Worm (Caenorhabditis elegans) whole organism, L1 larva: ENCODE data around the gene F09F9.2.

Experiments used
- egl-27 ChIP-seq, 2 experiments: fragments of 150-350 bp in 1 of 2; sonication (generic microtip); optimal IDR thresholded peaks; 3 replicates each; lab custom pipeline; 2017 to 2018; ENCODE audit warnings: missing biosample characterization in 2 of 2, missing genetic modification characterization in 2 of 2, missing genetic modification reagents in 2 of 2
- elt-3 ChIP-seq, 6 experiments: fragments of 150-350 bp in 1 of 6; sonication (generic microtip); optimal IDR thresholded peaks; 2 replicates each; lab custom pipeline; 2017 to 2018; ENCODE audit warnings: missing biosample characterization in 6 of 6, missing genetic modification characterization in 6 of 6, inconsistent platforms in 1 of 6
- nhr-28 ChIP-seq: fragments of 150-350 bp; optimal IDR thresholded peaks from 2 replicates; lab custom pipeline; 2014; ENCODE audit warnings: missing biosample characterization, missing genetic modification characterization
- pqm-1 ChIP-seq: sonication (generic microtip); optimal IDR thresholded peaks from 3 replicates; lab custom pipeline; 2017; ENCODE audit warnings: missing biosample characterization, missing genetic modification characterization
- unc-98 ChIP-seq: fragments of 200-800 bp; sonication (Bioruptor generic); IDR thresholded peaks from 2 replicates; pipeline ENCODE4 v1.3.6; 2022; ENCODE audit warnings: missing genetic modification characterization, missing compliant biosample characterization
- ztf-11 ChIP-seq, 2 experiments: sonication (generic microtip); optimal IDR thresholded peaks; 2 replicates each; lab custom pipeline; 2016 to 2017; ENCODE audit warnings: missing genetic modification characterization in 2 of 2, missing biosample characterization in 1 of 2, missing compliant biosample characterization in 1 of 2

DNA sequence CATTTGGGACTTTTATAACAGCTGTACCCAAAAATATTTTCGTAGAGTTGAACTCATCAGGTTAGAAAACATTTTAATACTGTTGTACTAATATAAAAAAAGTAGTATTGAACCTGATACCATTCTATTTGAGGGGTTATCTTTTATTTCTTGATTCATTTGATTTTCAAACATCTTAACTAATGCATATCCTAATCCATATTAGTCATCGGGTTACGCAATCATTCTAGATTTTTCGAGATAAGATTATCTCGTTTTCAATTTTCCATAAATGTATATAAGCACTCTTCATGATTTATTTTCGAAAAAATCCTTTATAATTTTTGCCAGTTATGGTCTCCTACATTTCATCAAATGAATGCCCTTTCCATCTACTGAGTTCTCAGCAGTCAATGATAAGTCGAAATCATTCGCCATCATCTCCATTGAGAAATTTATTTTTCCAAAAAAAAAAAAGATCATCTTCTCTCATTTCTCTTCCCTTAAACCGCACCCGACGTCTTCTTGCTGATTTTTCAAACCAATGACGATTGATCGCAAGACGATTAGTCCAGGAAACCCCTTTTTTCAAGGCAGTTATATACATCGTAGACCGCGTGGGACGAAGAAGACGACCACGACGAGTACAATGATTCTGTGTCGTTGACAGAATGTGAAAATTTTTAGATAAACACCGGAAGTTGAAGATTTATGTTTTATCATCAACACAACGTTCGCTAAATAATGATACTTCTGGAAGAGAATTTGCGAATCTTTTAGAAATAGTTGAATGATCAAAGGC, 27.4 kb upstream of the F09F9.2 start:
- TF ChIP-seq elt-3 (tag; optimal IDR thresholded peaks at IDR 0.05; lab: Kevin White, UChicago) (no peak), egl-27 (tag; optimal IDR thresholded peaks at IDR 0.05; lab: Kevin White, UChicago) (no peak), nhr-28 (tag; lab: Kevin White, UChicago) (no peak), ztf-11 (tag; optimal IDR thresholded peaks at IDR 0.05; lab: Kevin White, UChicago) (no peak), unc-98 (GFP tag; lab: Robert Waterston, UW) (no peak), pqm-1 (tag; lab: Kevin White, UChicago) (no peak)
